Worm (Caenorhabditis elegans) whole organism, early embryonic: ENCODE measurements around the gene Y102F5A.1.

Source experiments
- B0310.2 ChIP-seq: sonication (generic microtip); optimal IDR thresholded peaks from 2 replicates; lab custom pipeline; 2016; ENCODE audit warnings: mild to moderate bottlenecking, missing genetic modification characterization, missing compliant biosample characterization
- F13C5.2 ChIP-seq: sonication (generic microtip); optimal IDR thresholded peaks from 2 replicates; lab custom pipeline; 2017; ENCODE audit warnings: mild to moderate bottlenecking, missing genetic modification characterization, inconsistent platforms, missing compliant biosample characterization
- aly-1 ChIP-seq: sonication (generic microtip); optimal IDR thresholded peaks from 2 replicates; lab custom pipeline; 2016; ENCODE audit warnings: missing genetic modification characterization, missing compliant biosample characterization
- ama-1 ChIP-seq: fragments of 150-350 bp; optimal IDR thresholded peaks from 2 replicates; lab custom pipeline; 2014
- ceh-13 ChIP-seq: fragments of 200-800 bp; sonication (Bioruptor generic); optimal IDR thresholded peaks from 2 replicates; lab custom pipeline; 2018; ENCODE audit warnings: mild to moderate bottlenecking, missing genetic modification characterization, missing compliant biosample characterization
- ceh-36 ChIP-seq: sonication (generic microtip); optimal IDR thresholded peaks from 2 replicates; lab custom pipeline; 2016; ENCODE audit warnings: missing genetic modification characterization, inconsistent platforms, missing compliant biosample characterization
- ets-7 ChIP-seq: sonication (generic microtip); optimal IDR thresholded peaks from 2 replicates; lab custom pipeline; 2016; ENCODE audit warnings: missing genotype, missing genetic modification characterization, missing compliant biosample characterization
- flt-1 ChIP-seq: fragments of 200-800 bp; sonication (Bioruptor generic); IDR thresholded peaks from 2 replicates; pipeline ENCODE4 v1.3.6; 2022; ENCODE audit warnings: missing genetic modification characterization, missing compliant biosample characterization
- hmbx-1 ChIP-seq: sonication (generic microtip); optimal IDR thresholded peaks from 2 replicates; lab custom pipeline; 2016; ENCODE audit warnings: mild to moderate bottlenecking, missing genetic modification characterization, missing compliant biosample characterization
- hmg-4 ChIP-seq: fragments of 200-800 bp; sonication (Bioruptor generic); optimal IDR thresholded peaks from 2 replicates; lab custom pipeline; 2018; ENCODE audit warnings: mild to moderate bottlenecking, missing genetic modification characterization, missing compliant biosample characterization
- hnd-1 ChIP-seq: sonication (generic microtip); optimal IDR thresholded peaks from 2 replicates; lab custom pipeline; 2016; ENCODE audit warnings: missing genetic modification characterization, missing compliant biosample characterization
- pes-1 ChIP-seq: fragments of 200-800 bp; sonication (Bioruptor generic); IDR thresholded peaks from 2 replicates; pipeline ENCODE4 v1.3.6; 2022; ENCODE audit warnings: missing genetic modification reagents, missing genetic modification characterization, missing compliant biosample characterization
- scrt-1 ChIP-seq: fragments of 200-800 bp; sonication (Bioruptor generic); IDR thresholded peaks from 2 replicates; pipeline ENCODE4 v1.3.6; 2022; ENCODE audit warnings: missing genetic modification characterization, missing compliant biosample characterization
- sea-1 ChIP-seq: fragments of 200-800 bp; sonication (Bioruptor generic); conservative IDR thresholded peaks from 2 replicates; pipeline ENCODE4 v1.3.6; 2022; ENCODE audit warnings: missing genetic modification characterization, missing compliant biosample characterization
- tbx-11 ChIP-seq: fragments of 200-800 bp; sonication (Bioruptor generic); IDR thresholded peaks from 2 replicates; pipeline ENCODE4 v1.3.6; 2022; ENCODE audit warnings: missing genetic modification characterization, missing compliant biosample characterization
- tbx-37 ChIP-seq: fragments of 200-800 bp; sonication (Bioruptor generic); conservative IDR thresholded peaks from 2 replicates; pipeline ENCODE4 v1.3.6; 2022; ENCODE audit warnings: missing genetic modification reagents, missing genetic modification characterization, missing compliant biosample characterization
- tra-4 ChIP-seq: sonication (generic microtip); optimal IDR thresholded peaks from 2 replicates; lab custom pipeline; 2017; ENCODE audit warnings: missing genetic modification characterization, missing compliant biosample characterization

Gene Y102F5A.1

DNA sequence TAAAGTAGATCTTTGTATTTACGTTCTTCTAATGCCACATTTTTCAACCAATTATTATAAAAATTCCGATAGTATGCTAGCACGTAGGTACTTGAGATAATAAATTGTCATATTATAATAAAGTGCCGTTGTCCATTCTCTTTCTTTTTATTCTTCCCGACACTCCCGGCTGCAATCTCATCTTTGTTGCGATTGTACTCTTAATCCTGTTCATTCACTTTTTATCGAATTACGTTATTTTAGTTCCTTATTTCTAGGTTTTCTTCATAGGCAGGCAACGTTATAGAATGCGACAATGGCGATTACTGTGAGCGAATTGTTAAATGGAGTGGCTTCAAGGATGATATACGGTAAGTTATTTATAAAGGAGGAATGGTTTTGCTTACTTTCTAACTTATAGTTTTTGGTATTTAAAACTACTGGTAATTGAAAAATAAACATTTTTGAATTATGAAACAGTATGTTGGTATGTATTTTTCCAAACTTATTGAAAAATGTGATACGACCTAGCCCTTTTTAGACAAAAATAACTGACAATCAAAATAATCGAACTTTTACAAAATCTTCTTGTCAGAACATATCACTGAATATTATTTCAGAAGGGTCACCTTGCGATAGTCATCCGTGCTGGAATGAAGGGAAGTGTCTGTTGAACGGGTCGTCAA, 38.2 kb downstream of the Y102F5A.1 start, which contains the start of gene C40H5.2:
TSS of gene C40H5.2 (plus strand) at position 256 of the 665 bp plus-strand sequence.
- TF ChIP-seq tra-4 (no peak), ama-1 (lab: Kevin White, UChicago) (no peak), tbx-37 (GFP tag; lab: Robert Waterston, UW) (no peak), hmg-4 (no peak), scrt-1 (no peak), tbx-11 (GFP tag; lab: Robert Waterston, UW) (no peak), flt-1 (no peak), ets-7 (tag; lab: Kevin White, UChicago) (no peak), aly-1 (tag; lab: Kevin White, UChicago) (no peak)

ce11 chrX:11743723-11744122, 40.4 kb downstream of the Y102F5A.1 start:
- TF ChIP-seq ama-1 (lab: Kevin White, UChicago) (no peak), aly-1 (tag; lab: Kevin White, UChicago) (no peak), scrt-1 (no peak), ets-7 (tag; lab: Kevin White, UChicago) (no peak), hmbx-1 (tag; lab: Kevin White, UChicago) (no peak), tbx-11 (GFP tag; lab: Robert Waterston, UW) (no peak), ceh-36 (tag; lab: Kevin White, UChicago) (no peak), sea-1 (GFP tag; lab: Robert Waterston, UW) (no peak), F13C5.2 (tag; lab: Kevin White, UChicago) (no peak), tbx-37 (GFP tag; lab: Robert Waterston, UW) (no peak), pes-1 (GFP tag; lab: Robert Waterston, UW) (no peak), ceh-13 (GFP tag; lab: Kevin White, UChicago) (no peak), tra-4 (no peak), hmg-4 (no peak), B0310.2 (no peak)

DNA sequence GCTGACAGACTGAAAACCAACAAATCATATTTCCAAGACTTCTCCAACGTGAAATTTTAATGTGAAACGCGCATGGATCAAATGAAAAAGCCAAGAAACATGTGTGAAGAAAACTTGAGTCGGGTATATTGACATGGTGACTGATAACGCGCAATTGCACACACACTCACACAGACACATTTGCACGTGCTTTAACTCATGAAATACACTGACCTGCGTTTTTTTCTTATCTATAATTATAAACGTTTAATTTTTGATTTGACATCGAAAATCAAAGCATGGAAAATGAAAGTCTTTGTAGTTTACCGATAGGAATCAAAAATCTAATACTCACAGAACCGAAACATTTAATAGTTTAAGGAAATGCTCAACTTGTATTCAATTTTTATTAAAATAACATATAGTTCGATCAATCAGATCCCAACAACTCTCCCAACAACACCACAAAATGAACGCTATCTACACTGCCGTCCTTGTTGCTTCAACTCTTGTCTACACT, 45.5 kb downstream of the Y102F5A.1 start, which contains the start of gene nspa-9:
TSS of gene nspa-9 (plus strand) at position 449 of the 499 bp plus-strand sequence.
- no peak for TF ChIP-seq ets-7 (tag; lab: Kevin White, UChicago)
- TF ChIP-seq tra-4, result no peak
- no peak for TF ChIP-seq tbx-11 (GFP tag; lab: Robert Waterston, UW)
- TF ChIP-seq flt-1, result no peak
- TF ChIP-seq sea-1 (GFP tag; lab: Robert Waterston, UW), result no peak
- no peak for TF ChIP-seq ceh-36 (tag; lab: Kevin White, UChicago)
- no peak for TF ChIP-seq F13C5.2 (tag; lab: Kevin White, UChicago)
- no peak for TF ChIP-seq aly-1 (tag; lab: Kevin White, UChicago)

DNA sequence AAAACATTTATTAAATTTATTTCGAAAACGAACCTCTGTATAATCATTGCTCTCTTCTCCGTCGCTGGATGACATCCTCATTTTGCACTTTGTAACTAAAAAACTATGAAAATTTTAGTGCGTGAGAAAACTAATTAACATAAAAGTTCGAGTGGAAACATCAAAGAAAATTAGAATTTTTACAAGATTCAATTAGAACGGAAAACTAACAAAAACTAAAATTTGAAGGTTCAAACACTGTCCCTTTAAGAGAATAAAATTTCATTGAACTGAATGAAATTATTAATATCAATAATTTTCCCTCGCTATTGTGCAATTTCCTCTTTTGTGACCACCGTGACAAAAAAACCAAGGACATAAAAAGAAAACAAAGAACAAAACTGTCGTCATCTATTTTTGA, 47.1 kb downstream of the Y102F5A.1 start, which contains the start of gene D1053.3:
TSS of gene D1053.3 (minus strand) at position 101 of the 400 bp plus-strand sequence.
- no peak for TF ChIP-seq B0310.2

- TF ChIP-seq F13C5.2 (tag; lab: Kevin White, UChicago), result no peak
- TF ChIP-seq scrt-1, result no peak
- no peak for TF ChIP-seq hmg-4
Observed at ce11 chrX:11734110-11734509, 50.0 kb downstream of the Y102F5A.1 start.

DNA sequence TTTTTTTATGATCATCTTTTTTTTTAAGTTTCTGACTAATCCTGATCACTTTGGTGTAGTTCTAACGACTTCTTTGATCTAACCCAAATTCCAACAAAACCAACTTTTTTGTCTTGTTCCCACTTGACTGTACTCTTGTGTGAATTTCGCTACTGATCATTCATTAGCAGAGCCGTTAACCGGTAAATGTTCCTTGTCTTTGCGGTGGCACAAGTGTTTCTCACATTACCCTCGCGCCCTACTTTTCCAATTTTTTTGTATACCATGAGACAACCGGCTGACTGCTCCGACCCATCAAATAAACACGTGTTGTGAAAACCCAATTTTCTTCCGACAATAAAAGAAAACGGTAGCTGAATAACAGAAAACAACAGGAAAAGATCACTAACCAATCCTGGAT, 51.4 kb downstream of the Y102F5A.1 start:
- TF ChIP-seq B0310.2 (no peak), pes-1 (GFP tag; lab: Robert Waterston, UW) (no peak), ceh-36 (tag; lab: Kevin White, UChicago) (no peak), hnd-1 (tag; lab: Kevin White, UChicago) (no peak), ets-7 (tag; lab: Kevin White, UChicago) (no peak), sea-1 (GFP tag; lab: Robert Waterston, UW) (no peak)
